Fruit fly (Drosophila melanogaster): ENCODE data around the gene CG13607.
A peak's percentile ranks its signal among the peaks of the same experiment; 100 is the strongest.

CG13607 gene

DNA sequence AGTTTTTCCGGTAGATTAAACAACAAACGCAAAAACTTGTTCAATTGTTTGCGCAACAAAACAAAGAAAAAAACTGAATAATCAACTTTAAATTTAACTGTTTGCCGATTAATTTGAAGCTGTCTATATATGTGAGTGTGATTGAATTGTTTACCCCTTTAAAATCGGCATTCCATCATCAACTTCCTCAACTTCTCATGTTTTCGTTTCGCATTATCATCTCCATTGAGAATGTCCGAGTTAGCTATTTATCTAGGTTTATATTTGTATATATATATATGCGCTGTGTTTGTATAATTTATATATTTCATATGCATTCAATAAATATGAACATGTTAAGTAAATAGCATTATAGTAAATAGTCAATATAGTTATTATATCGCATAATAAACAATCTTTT, 13.7 kb downstream of the CG13607 start (continued):
- TF ChIP-seq CG10979 (tag; optimal IDR thresholded peaks at IDR 0.05) (no peak), sob (GFP tag; IDR thresholded peaks at IDR 0.05) (no peak), Dref (GFP tag; IDR thresholded peaks at IDR 0.05) (no peak), CG10366 (GFP tag; IDR thresholded peaks at IDR 0.05) (no peak), grn (GFP tag; optimal IDR thresholded peaks at IDR 0.05) (no peak), CG17568 (GFP tag; optimal IDR thresholded peaks at IDR 0.05) (no peak), CG10462 (GFP tag; optimal IDR thresholded peaks at IDR 0.05) (no peak), dan (GFP tag; IDR thresholded peaks at IDR 0.05) (no peak), CG14965 (GFP tag; optimal IDR thresholded peaks at IDR 0.05; ENCODE audit: borderline replicate concordance) (no peak), CG7928 (GFP tag; optimal IDR thresholded peaks at IDR 0.05) (no peak), ro (GFP tag; IDR thresholded peaks at IDR 0.05) (no peak), Antp (GFP tag; optimal IDR thresholded peaks at IDR 0.05) (no peak), TFAM (GFP tag; optimal IDR thresholded peaks at IDR 0.05) (no peak), CG12299 (tag; optimal IDR thresholded peaks at IDR 0.05) (no peak), Atf6 (GFP tag; IDR thresholded peaks at IDR 0.05) (peak; percentile 46; the same call in 1 of the 2 replicates), zen2 (GFP tag; IDR thresholded peaks at IDR 0.05; ENCODE audit: partially characterized antibody) (no peak), Dad (GFP tag; optimal IDR thresholded peaks at IDR 0.05) (no peak), Rx (GFP tag; IDR thresholded peaks at IDR 0.05) (no peak), bbx (GFP tag; IDR thresholded peaks at IDR 0.05; ENCODE audit: partially characterized antibody) (no peak), sug (tag; optimal IDR thresholded peaks at IDR 0.05) (peak; percentile 23), ATbp (GFP tag; optimal IDR thresholded peaks at IDR 0.05) (no peak), CG3407 (GFP tag; optimal IDR thresholded peaks at IDR 0.05) (no peak), HLH54F (GFP tag; optimal IDR thresholded peaks at IDR 0.05) (no peak), CG12769 (tag; optimal IDR thresholded peaks at IDR 0.05) (no peak), CG18011 (GFP tag; optimal IDR thresholded peaks at IDR 0.05) (no peak), Ssrp (tag; optimal IDR thresholded peaks at IDR 0.05) (no peak), CG3163 (GFP tag; optimal IDR thresholded peaks at IDR 0.05) (no peak), wdn (GFP tag; IDR thresholded peaks at IDR 0.05) (no peak), shn (GFP tag; optimal IDR thresholded peaks at IDR 0.05) (no peak), MESR4 (GFP tag; optimal IDR thresholded peaks at IDR 0.05) (no peak), slou (GFP tag; optimal IDR thresholded peaks at IDR 0.05) (no peak), pnt (GFP tag; optimal IDR thresholded peaks at IDR 0.05) (no peak), CG9609 (GFP tag; optimal IDR thresholded peaks at IDR 0.05) (no peak), Eip74EF (GFP tag; optimal IDR thresholded peaks at IDR 0.05) (peak in 1 of 2 experiments; percentile 77), D (optimal IDR thresholded peaks at IDR 0.05) (no peak), D (GFP tag; optimal IDR thresholded peaks at IDR 0.05) (no peak), Side (GFP tag; optimal IDR thresholded peaks at IDR 0.05) (no peak), CG9727 (GFP tag; optimal IDR thresholded peaks at IDR 0.05) (no peak), ssp (GFP tag; IDR thresholded peaks at IDR 0.05) (no peak), CG7372 (GFP tag; IDR thresholded peaks at IDR 0.05) (no peak), amos (GFP tag; IDR thresholded peaks at IDR 0.05; ENCODE audit: partially characterized antibody) (no peak), usp (GFP tag; optimal IDR thresholded peaks at IDR 0.05) (no peak), sc (optimal IDR thresholded peaks at IDR 0.05) (no peak), sc (GFP tag; optimal IDR thresholded peaks at IDR 0.05) (no peak), en (GFP tag; optimal IDR thresholded peaks at IDR 0.05) (no peak), Awh (GFP tag; IDR thresholded peaks at IDR 0.05) (no peak), gce (GFP tag; IDR thresholded peaks at IDR 0.05) (no peak), pzg (GFP tag; optimal IDR thresholded peaks at IDR 0.05) (no peak), CG34376 (GFP tag; optimal IDR thresholded peaks at IDR 0.05) (no peak), CG6654 (GFP tag; optimal IDR thresholded peaks at IDR 0.05) (no peak), Lim3 (GFP tag; IDR thresholded peaks at IDR 0.05) (no peak), Hmx (GFP tag; optimal IDR thresholded peaks at IDR 0.05) (no peak), Sox100B (GFP tag; optimal IDR thresholded peaks at IDR 0.05) (no peak)
